Worm (Caenorhabditis elegans): Measurements from ENCODE around the gene nipa-1.

nipa-1 gene

ce11 chrIII:3174985-3175384, 48.1 kb upstream of the nipa-1 start, which contains the start of gene R148.3 (continued):
- TF ChIP-seq fkh-4 (tag; optimal IDR thresholded peaks at IDR 0.05; ENCODE audit: borderline replicate concordance) (no peak), elt-2 (tag; optimal IDR thresholded peaks at IDR 0.05) (no peak), sptf-1 (tag; optimal IDR thresholded peaks at IDR 0.05) (no peak), skn-1 (tag; optimal IDR thresholded peaks at IDR 0.05) (peak; percentile 36), dsc-1 (tag; optimal IDR thresholded peaks at IDR 0.05) (peak; percentile 43), efl-3 (GFP tag; optimal IDR thresholded peaks at IDR 0.05) (no peak), sup-37 (GFP tag; optimal IDR thresholded peaks at IDR 0.05) (no peak), alr-1 (tag; optimal IDR thresholded peaks at IDR 0.05; ENCODE audit: borderline replicate concordance) (no peak), lin-39 (tag; optimal IDR thresholded peaks at IDR 0.05) (peak; percentile 6), lin-15B (tag; optimal IDR thresholded peaks at IDR 0.05) (peak; percentile 30), dpl-1 (GFP tag; optimal IDR thresholded peaks at IDR 0.05) (peak; percentile 3 to 61 (median 40)), nhr-76 (tag; optimal IDR thresholded peaks at IDR 0.05) (no peak), xbp-1 (tag; optimal IDR thresholded peaks at IDR 0.05) (peak; percentile 90), F16B12.6 (tag; optimal IDR thresholded peaks at IDR 0.05) (peak; percentile 11), nhr-12 (tag; optimal IDR thresholded peaks at IDR 0.05) (no peak), mep-1 (tag; optimal IDR thresholded peaks at IDR 0.05) (peak; percentile 68), nhr-28 (tag; optimal IDR thresholded peaks at IDR 0.05) (no peak)

- TF ChIP-seq dsc-1 (tag; optimal IDR thresholded peaks at IDR 0.05): no peak
- no peak for TF ChIP-seq blmp-1 (tag; optimal IDR thresholded peaks at IDR 0.05)
- TF ChIP-seq nhr-28 (tag; optimal IDR thresholded peaks at IDR 0.05): no peak
- TF ChIP-seq irx-1 (tag; optimal IDR thresholded peaks at IDR 0.05): no peak
- TF ChIP-seq unc-86 (tag; optimal IDR thresholded peaks at IDR 0.05): no peak
- no peak for TF ChIP-seq nhr-84 (tag; optimal IDR thresholded peaks at IDR 0.05)
- TF ChIP-seq ceh-82 (tag; optimal IDR thresholded peaks at IDR 0.05): no peak
- TF ChIP-seq sox-4 (tag; optimal IDR thresholded peaks at IDR 0.05): no peak
- no peak for TF ChIP-seq lin-15B (tag; optimal IDR thresholded peaks at IDR 0.05)
- TF ChIP-seq pag-3 (tag; optimal IDR thresholded peaks at IDR 0.05; ENCODE audit: borderline replicate concordance, insufficient read depth): no peak
- TF ChIP-seq unc-98 (GFP tag; IDR thresholded peaks at IDR 0.05): no peak
- no peak for TF ChIP-seq ztf-4 (tag; optimal IDR thresholded peaks at IDR 0.05)
- TF ChIP-seq ces-1 (GFP tag; optimal IDR thresholded peaks at IDR 0.05): no peak
- TF ChIP-seq nhr-77 (tag; optimal IDR thresholded peaks at IDR 0.05): no peak
- no peak for TF ChIP-seq grh-1 (GFP tag; IDR thresholded peaks at IDR 0.05)
Observed at ce11 chrIII:3171382-3171781, 44.5 kb upstream of the nipa-1 start, which contains the start of gene R148.4. Gene R148.4 (plus strand): TSS chrIII:3171592.

ce11 chrIII:3170538-3170937, 43.6 kb upstream of the nipa-1 start:
- TF ChIP-seq elt-3 (tag; optimal IDR thresholded peaks at IDR 0.05) (no peak), skn-1 (tag; optimal IDR thresholded peaks at IDR 0.05) (no peak), lin-13 (GFP tag; optimal IDR thresholded peaks at IDR 0.05) (no peak)

- TF ChIP-seq nhr-19 (GFP tag; conservative IDR thresholded peaks at IDR 0.05) (no peak), ceh-8 (GFP tag; optimal IDR thresholded peaks at IDR 0.05) (no peak), ama-1 (optimal IDR thresholded peaks at IDR 0.05) (no peak), nhr-90 (tag; optimal IDR thresholded peaks at IDR 0.05; ENCODE audit: poor library complexity) (no peak), lir-3 (tag; optimal IDR thresholded peaks at IDR 0.05; ENCODE audit: poor library complexity) (no peak), egl-27 (tag; optimal IDR thresholded peaks at IDR 0.05) (no peak), fkh-10 (GFP tag; optimal IDR thresholded peaks at IDR 0.05) (no peak), elt-3 (tag; optimal IDR thresholded peaks at IDR 0.05) (no peak), nhr-71 (tag; optimal IDR thresholded peaks at IDR 0.05) (no peak), grh-1 (GFP tag; IDR thresholded peaks at IDR 0.05) (no peak)
Observed at ce11 chrIII:3169279-3169678, 42.4 kb upstream of the nipa-1 start.

Data from whole organism, L1 larva.